Fruit fly (Drosophila melanogaster) whole organism, embryonic: ENCODE results near the gene dsx.

Experiments used
- Atf6 ChIP-seq: fragments of 200-800 bp; sonication (Bioruptor generic); IDR thresholded peaks from 2 replicates; pipeline ENCODE4 v1.3.6; 2022; ENCODE audit warnings: missing biosample characterization, missing genetic modification characterization
- CG11560 ChIP-seq: fragments of 200-800 bp; sonication (Bioruptor generic); IDR thresholded peaks from 3 replicates; pipeline ENCODE4 v1.3.6; 2022; ENCODE audit warnings: missing biosample characterization, missing genetic modification characterization
- CG17912 ChIP-seq: fragments of 200-800 bp; sonication (Bioruptor generic); optimal IDR thresholded peaks from 2 replicates; lab custom pipeline; 2018; ENCODE audit warnings: missing biosample characterization, mild to moderate bottlenecking, missing genetic modification characterization
- CG30403 ChIP-seq: fragments of 200-800 bp; sonication (Bioruptor generic); optimal IDR thresholded peaks from 3 replicates; lab custom pipeline; 2016; ENCODE audit warnings: missing biosample characterization, missing genetic modification characterization
- Fer3 ChIP-seq: fragments of 200-800 bp; sonication (Bioruptor generic); optimal IDR thresholded peaks from 2 replicates; lab custom pipeline; 2018; ENCODE audit warnings: missing biosample characterization, mild to moderate bottlenecking, missing genetic modification characterization, moderate library complexity
- Hr78 ChIP-seq, 2 experiments: fragments of 200-800 bp in 1 of 2; fragments of >200 bp in 1 of 2; sonication (Bioruptor generic) in 1 of 2; optimal IDR thresholded peaks; 2 replicates each; lab custom pipeline; 2017 to 2019; ENCODE audit warnings: missing biosample characterization in 2 of 2, missing genetic modification characterization in 2 of 2, mild to moderate bottlenecking in 1 of 2, moderate library complexity in 1 of 2
- tgo ChIP-seq: fragments of 200-800 bp; sonication (Bioruptor generic); IDR thresholded peaks from 3 replicates; pipeline ENCODE4 v1.3.6; 2022; ENCODE audit warnings: missing biosample characterization, missing genetic modification characterization

- no peak for TF ChIP-seq CG30403 (GFP tag; lab: Kevin White, UChicago)
- no peak for TF ChIP-seq CG17912 (GFP tag; lab: Kevin White, UChicago)
- no peak for TF ChIP-seq tgo
- TF ChIP-seq CG11560: no peak
- TF ChIP-seq Atf6: no peak
- TF ChIP-seq Fer3 (tag; lab: Kevin White, UChicago): no peak
- TF ChIP-seq Hr78 (GFP tag; optimal IDR thresholded peaks at IDR 0.05; lab: Kevin White, UChicago): no peak
Observed at dm6 chr3R:7981396-7981795, 14.2 kb upstream of the dsx start.
